Worm (Caenorhabditis elegans) whole organism, mixed stage, embryonic: ENCODE results near the gene srh-79.
"Not testable (repeated sequence)": the region's sequence is repeated elsewhere in the genome, so short reads cannot be mapped to it uniquely, and the experiment has no call there.

ENCODE experiments used
- M03D4.4 ChIP-seq: sonication (generic microtip); optimal IDR thresholded peaks from 2 replicates; lab custom pipeline; 2017; ENCODE audit warnings: mild to moderate bottlenecking, missing genetic modification characterization, missing compliant biosample characterization
- bed-3 ChIP-seq: fragments of 200-800 bp; sonication (Bioruptor generic); optimal IDR thresholded peaks from 3 replicates; lab custom pipeline; 2018; ENCODE audit warnings: mild to moderate bottlenecking, missing genetic modification characterization, moderate library complexity, missing compliant biosample characterization
- blmp-1 ChIP-seq: fragments of 150-350 bp; optimal IDR thresholded peaks from 2 replicates; lab custom pipeline; 2014; ENCODE audit warnings: missing biosample characterization, missing genetic modification characterization
- ceh-39 ChIP-seq: fragments of 150-350 bp; optimal IDR thresholded peaks from 2 replicates; lab custom pipeline; 2014; ENCODE audit warnings: missing biosample characterization, missing genetic modification characterization
- ceh-43 ChIP-seq: fragments of 200-800 bp; sonication (Bioruptor generic); optimal IDR thresholded peaks from 2 replicates; lab custom pipeline; 2018; ENCODE audit warnings: mild to moderate bottlenecking, missing genetic modification characterization, moderate library complexity, missing compliant biosample characterization
- ceh-83 ChIP-seq: fragments of 200-800 bp; sonication (Bioruptor generic); optimal IDR thresholded peaks from 2 replicates; lab custom pipeline; 2018; ENCODE audit warnings: mild to moderate bottlenecking, missing genetic modification characterization, missing compliant biosample characterization
- ces-1 ChIP-seq: fragments of 150-350 bp; optimal IDR thresholded peaks from 2 replicates; lab custom pipeline; 2014; ENCODE audit warnings: missing biosample characterization, missing genetic modification reagents, missing genetic modification characterization
- drap-1 ChIP-seq: fragments of 200-800 bp; sonication (Bioruptor generic); optimal IDR thresholded peaks from 3 replicates; lab custom pipeline; 2018; ENCODE audit warnings: mild to moderate bottlenecking, missing genetic modification characterization, missing compliant biosample characterization
- elt-1 ChIP-seq: sonication (generic microtip); optimal IDR thresholded peaks from 2 replicates; lab custom pipeline; 2017; ENCODE audit warnings: missing genetic modification characterization, mild to moderate bottlenecking, missing compliant biosample characterization, antibody characterized with exemption, moderate library complexity, borderline replicate concordance; ENCODE audit not compliant: insufficient read depth
- elt-3 ChIP-seq: fragments of 150-350 bp; optimal IDR thresholded peaks from 2 replicates; lab custom pipeline; 2014; ENCODE audit warnings: missing biosample characterization, missing genetic modification characterization
- flh-1 ChIP-seq: fragments of 200-800 bp; sonication (Bioruptor generic); optimal IDR thresholded peaks from 2 replicates; lab custom pipeline; 2018; ENCODE audit warnings: mild to moderate bottlenecking, missing genetic modification characterization, moderate library complexity, missing compliant biosample characterization
- ham-2 ChIP-seq: fragments of 200-800 bp; sonication (Bioruptor generic); optimal IDR thresholded peaks from 2 replicates; lab custom pipeline; 2018; ENCODE audit warnings: mild to moderate bottlenecking, missing genetic modification characterization, missing compliant biosample characterization
- hlh-1 ChIP-seq: fragments of 150-350 bp; optimal IDR thresholded peaks from 2 replicates; lab custom pipeline; 2014; ENCODE audit warnings: missing biosample characterization, missing genetic modification reagents, missing genetic modification characterization
- lin-13 ChIP-seq: fragments of 150-350 bp; optimal IDR thresholded peaks from 2 replicates; lab custom pipeline; 2014; ENCODE audit warnings: missing biosample characterization, missing genetic modification characterization
- lin-32 ChIP-seq: fragments of 200-800 bp; sonication (Bioruptor generic); optimal IDR thresholded peaks from 2 replicates; lab custom pipeline; 2018; ENCODE audit warnings: mild to moderate bottlenecking, missing genetic modification characterization, missing compliant biosample characterization
- lsy-2 ChIP-seq: fragments of 150-350 bp; optimal IDR thresholded peaks from 2 replicates; lab custom pipeline; 2014; ENCODE audit warnings: missing biosample characterization, missing genetic modification characterization
- mab-5 ChIP-seq: fragments of 150-350 bp; optimal IDR thresholded peaks from 2 replicates; lab custom pipeline; 2014; ENCODE audit warnings: missing biosample characterization, missing genetic modification characterization
- mls-2 ChIP-seq: sonication (generic microtip); optimal IDR thresholded peaks from 2 replicates; lab custom pipeline; 2016; ENCODE audit warnings: mild to moderate bottlenecking, missing genetic modification characterization, moderate library complexity, missing compliant biosample characterization
- nhr-2 ChIP-seq: fragments of 150-350 bp; optimal IDR thresholded peaks from 2 replicates; lab custom pipeline; 2014; ENCODE audit warnings: missing biosample characterization, missing genetic modification characterization
- nhr-28 ChIP-seq: fragments of 150-350 bp; optimal IDR thresholded peaks from 2 replicates; lab custom pipeline; 2014; ENCODE audit warnings: missing biosample characterization, missing genetic modification characterization
- nhr-76 ChIP-seq: sonication (generic microtip); optimal IDR thresholded peaks from 2 replicates; lab custom pipeline; 2017; ENCODE audit warnings: missing biosample characterization, missing genetic modification characterization
- sem-2 ChIP-seq: fragments of 200-800 bp; sonication (Bioruptor generic); optimal IDR thresholded peaks from 2 replicates; lab custom pipeline; 2018; ENCODE audit warnings: mild to moderate bottlenecking, missing genetic modification characterization, missing compliant biosample characterization
- snpc-4 ChIP-seq: fragments of 150-350 bp; optimal IDR thresholded peaks from 2 replicates; lab custom pipeline; 2014; ENCODE audit warnings: missing biosample characterization, missing genetic modification characterization
- sptf-1 ChIP-seq: sonication (generic microtip); optimal IDR thresholded peaks from 2 replicates; lab custom pipeline; 2017; ENCODE audit warnings: mild to moderate bottlenecking, missing genetic modification characterization, moderate library complexity, missing compliant biosample characterization
- tbx-8 ChIP-seq: fragments of 200-800 bp; sonication (Bioruptor generic); optimal IDR thresholded peaks from 2 replicates; lab custom pipeline; 2018; ENCODE audit warnings: mild to moderate bottlenecking, missing genetic modification characterization, moderate library complexity, missing compliant biosample characterization
- unc-120 ChIP-seq: sonication (generic microtip); optimal IDR thresholded peaks from 2 replicates; lab custom pipeline; 2017; ENCODE audit warnings: missing genetic modification characterization, missing compliant biosample characterization; ENCODE audit not compliant: poor library complexity, severe bottlenecking
- unc-62 ChIP-seq: fragments of 150-350 bp; optimal IDR thresholded peaks from 2 replicates; lab custom pipeline; 2014; ENCODE audit warnings: missing biosample characterization, missing genetic modification reagents, missing genetic modification characterization
- zip-8 ChIP-seq: fragments of 150-350 bp; optimal IDR thresholded peaks from 2 replicates; lab custom pipeline; 2014; ENCODE audit warnings: missing biosample characterization, missing genetic modification characterization
- ztf-11 ChIP-seq: fragments of 150-350 bp; optimal IDR thresholded peaks from 2 replicates; lab custom pipeline; 2014; ENCODE audit warnings: missing biosample characterization, missing genetic modification characterization

Gene srh-79

ce11 chrV:7504271-7504670 is 6.7 kb downstream of the srh-79 start, which contains the start of gene srh-229:
Gene srh-229 (minus strand): TSS chrV:7504371.
- TF ChIP-seq ceh-43 (GFP tag; lab: Kevin White, UChicago) (no peak), zip-8 (tag; lab: Kevin White, UChicago) (no peak), mls-2 (no peak), lsy-2 (tag; lab: Kevin White, UChicago) (no peak), flh-1 (GFP tag; lab: Kevin White, UChicago) (no peak), nhr-28 (tag; lab: Kevin White, UChicago) (no peak), nhr-2 (tag; lab: Kevin White, UChicago) (no peak), sem-2 (GFP tag; lab: Kevin White, UChicago) (no peak), ztf-11 (no peak), ceh-39 (no peak), drap-1 (no peak), elt-1 (no peak), lin-13 (tag; lab: Kevin White, UChicago) (no peak), snpc-4 (tag; lab: Kevin White, UChicago) (no peak), hlh-1 (tag; lab: Kevin White, UChicago) (no peak), ces-1 (GFP tag; lab: Kevin White, UChicago) (no peak)

ce11 chrV:7506207-7506606 is 8.7 kb downstream of the srh-79 start:
- TF ChIP-seq mab-5 (tag; lab: Kevin White, UChicago) (no peak), snpc-4 (tag; lab: Kevin White, UChicago) (no peak), bed-3 (GFP tag; lab: Kevin White, UChicago) (no peak), ces-1 (GFP tag; lab: Kevin White, UChicago) (no peak), tbx-8 (no peak), blmp-1 (tag; lab: Kevin White, UChicago) (no peak), lin-32 (GFP tag; lab: Kevin White, UChicago) (no peak), elt-1 (no peak), sem-2 (GFP tag; lab: Kevin White, UChicago) (no peak), sptf-1 (no peak), hlh-1 (tag; lab: Kevin White, UChicago) (no peak), drap-1 (no peak), ham-2 (no peak), nhr-76 (tag; lab: Kevin White, UChicago) (no peak), ceh-39 (no peak), unc-120 (tag; lab: Kevin White, UChicago) (no peak), nhr-28 (tag; lab: Kevin White, UChicago) (no peak), elt-3 (tag; lab: Kevin White, UChicago) (no peak)

- TF ChIP-seq elt-3 (tag; lab: Kevin White, UChicago) (no peak), M03D4.4 (no peak), ham-2 (no peak), blmp-1 (tag; lab: Kevin White, UChicago) (no peak), mls-2 (no peak), hlh-1 (tag; lab: Kevin White, UChicago) (no peak), unc-62 (GFP tag; lab: Kevin White, UChicago) (peak; percentile 19)
Observed at ce11 chrV:7508566-7509044, 11.1 kb downstream of the srh-79 start, which contains the start of the genes str-31 and nhr-172. Gene str-31 (minus strand): TSS chrV:7508666. Gene nhr-172 (plus strand): TSS chrV:7508994.

ce11 chrV:7511465-7511864 is 13.9 kb downstream of the srh-79 start, which contains the start of gene nhr-171:
Gene nhr-171 (plus strand): TSS chrV:7511765.
- not testable (repeated sequence) for TF ChIP-seq lin-32 (GFP tag; lab: Kevin White, UChicago); unc-62 (GFP tag; lab: Kevin White, UChicago); blmp-1 (tag; lab: Kevin White, UChicago)

ce11 chrV:7514939-7515338 is 17.4 kb downstream of the srh-79 start, which contains the start of gene srb-18:
Gene srb-18 (plus strand): TSS chrV:7515239.
- no peak for TF ChIP-seq snpc-4 (tag; lab: Kevin White, UChicago)
- TF ChIP-seq elt-1, result no peak
- no peak for TF ChIP-seq ceh-39
- TF ChIP-seq ceh-83 (GFP tag; lab: Kevin White, UChicago), result no peak
- TF ChIP-seq tbx-8, result no peak
- no peak for TF ChIP-seq ztf-11
- TF ChIP-seq nhr-2 (tag; lab: Kevin White, UChicago), result no peak
- no peak for TF ChIP-seq bed-3 (GFP tag; lab: Kevin White, UChicago)
- TF ChIP-seq unc-120 (tag; lab: Kevin White, UChicago), result no peak
